Worm (Caenorhabditis elegans): ENCODE measurements around the gene fbxb-76.
A peak's percentile ranks its signal among the peaks of the same experiment; 100 is the strongest.
"Not testable (repeated sequence)": the region's sequence is repeated elsewhere in the genome, so short reads cannot be mapped to it uniquely, and the experiment has no call there.

fbxb-76 gene

DNA sequence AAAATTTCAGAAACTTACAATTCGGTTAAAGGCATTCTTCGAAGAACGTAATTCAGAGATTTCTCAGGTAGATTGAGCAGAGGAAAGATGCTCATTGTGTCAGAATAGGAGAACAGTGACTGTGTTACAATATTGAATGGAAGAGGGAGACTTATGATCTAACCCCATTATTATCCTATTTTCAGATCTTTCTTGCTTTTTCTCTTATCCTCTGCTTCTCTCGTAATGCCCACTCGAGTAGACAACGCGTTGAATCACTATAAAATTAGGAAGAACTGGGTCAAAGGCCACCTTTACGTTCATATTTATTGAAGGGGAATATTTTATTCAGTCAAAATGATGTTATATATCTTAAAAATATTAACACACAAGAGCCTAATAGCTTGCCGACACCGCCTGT is at the start of gene fbxb-76:
fbxb-76 (minus strand) TSS at position 101 of the 400 bp plus-strand sequence.
- TF ChIP-seq mdl-1 (tag; optimal IDR thresholded peaks at IDR 0.05) (no peak), pqm-1 (tag; optimal IDR thresholded peaks at IDR 0.05) (no peak), nhr-84 (tag; optimal IDR thresholded peaks at IDR 0.05) (no peak), mab-9 (GFP tag; IDR thresholded peaks at IDR 0.05) (no peak), efl-1 (optimal IDR thresholded peaks at IDR 0.05) (no peak), efl-1 (GFP tag; optimal IDR thresholded peaks at IDR 0.05 in 1 of 2) (peak in 1 of 2 experiments; percentile 0), lin-15B (tag; optimal IDR thresholded peaks at IDR 0.05) (no peak)

DNA sequence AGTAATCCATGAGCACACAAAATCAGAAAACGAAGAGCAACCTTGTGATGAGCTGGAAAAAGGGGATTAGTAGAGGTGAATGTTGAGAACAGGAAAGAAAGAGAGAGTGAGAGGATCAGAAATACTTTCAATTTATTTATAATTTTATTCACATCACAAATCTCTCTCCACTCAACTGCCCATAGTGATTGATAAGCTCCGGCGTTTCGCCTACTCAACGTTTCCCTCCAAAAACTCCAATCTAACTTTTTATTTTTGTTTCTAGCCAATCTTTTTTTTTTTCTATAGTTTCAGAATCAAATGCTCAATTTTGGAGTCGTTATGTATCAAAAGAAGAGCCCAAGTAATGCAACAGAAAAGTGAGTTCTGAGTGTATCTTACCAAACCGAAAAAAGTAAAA is 46.3 kb upstream of the fbxb-76 start, which contains the start of gene kin-4:
kin-4 (plus strand) TSS at position 301 of the 400 bp plus-strand sequence.
- TF ChIP-seq snu-23 (GFP tag; optimal IDR thresholded peaks at IDR 0.05) (no peak), fkh-8 (tag; optimal IDR thresholded peaks at IDR 0.05) (peak; percentile 17), dsc-1 (tag; optimal IDR thresholded peaks at IDR 0.05) (peak; percentile 20), irx-1 (tag; optimal IDR thresholded peaks at IDR 0.05) (no peak), unc-98 (GFP tag; IDR thresholded peaks at IDR 0.05) (no peak), zag-1 (tag; optimal IDR thresholded peaks at IDR 0.05) (no peak), efl-1 (optimal IDR thresholded peaks at IDR 0.05) (no peak), efl-1 (GFP tag; optimal IDR thresholded peaks at IDR 0.05 in 1 of 2) (no peak), egl-13 (tag; optimal IDR thresholded peaks at IDR 0.05) (no peak)

DNA sequence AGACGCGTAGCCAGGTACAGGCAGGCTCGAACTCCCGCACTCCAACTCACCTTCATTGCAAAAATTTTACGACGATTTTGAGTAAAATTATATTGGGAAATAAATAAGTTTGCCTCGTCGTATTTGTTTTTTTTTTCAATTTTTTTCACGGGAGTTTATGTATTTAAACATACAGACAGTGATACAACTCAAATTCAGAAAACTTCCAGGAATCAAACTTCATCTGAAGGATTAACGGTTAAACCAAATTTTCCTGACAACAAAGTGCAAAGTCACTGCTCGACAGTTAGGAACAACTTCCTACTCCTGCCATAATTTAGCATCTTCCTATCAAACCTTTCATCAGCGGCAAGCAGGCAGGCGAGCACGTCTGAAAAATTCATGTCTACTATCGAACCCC is 45.7 kb upstream of the fbxb-76 start, which contains the start of gene F22B3.8:
F22B3.8 (minus strand) TSS at position 101 of the 400 bp plus-strand sequence.
- TF ChIP-seq lin-15B (tag; optimal IDR thresholded peaks at IDR 0.05): no peak
- no peak for TF ChIP-seq nhr-47 (tag; optimal IDR thresholded peaks at IDR 0.05)
- TF ChIP-seq lsy-2 (tag; optimal IDR thresholded peaks at IDR 0.05): no peak
- TF ChIP-seq C04F5.9 (tag; optimal IDR thresholded peaks at IDR 0.05): no peak
- no peak for TF ChIP-seq efl-3 (GFP tag; optimal IDR thresholded peaks at IDR 0.05)
- TF ChIP-seq sptf-1 (tag; optimal IDR thresholded peaks at IDR 0.05): no peak
- TF ChIP-seq fkh-4 (tag; optimal IDR thresholded peaks at IDR 0.05; ENCODE audit: borderline replicate concordance): no peak
- no peak for TF ChIP-seq pag-3 (tag; optimal IDR thresholded peaks at IDR 0.05; ENCODE audit: borderline replicate concordance, insufficient read depth)
- TF ChIP-seq tlp-1 (tag; optimal IDR thresholded peaks at IDR 0.05): no peak
- TF ChIP-seq egl-27 (tag; optimal IDR thresholded peaks at IDR 0.05): no peak

DNA sequence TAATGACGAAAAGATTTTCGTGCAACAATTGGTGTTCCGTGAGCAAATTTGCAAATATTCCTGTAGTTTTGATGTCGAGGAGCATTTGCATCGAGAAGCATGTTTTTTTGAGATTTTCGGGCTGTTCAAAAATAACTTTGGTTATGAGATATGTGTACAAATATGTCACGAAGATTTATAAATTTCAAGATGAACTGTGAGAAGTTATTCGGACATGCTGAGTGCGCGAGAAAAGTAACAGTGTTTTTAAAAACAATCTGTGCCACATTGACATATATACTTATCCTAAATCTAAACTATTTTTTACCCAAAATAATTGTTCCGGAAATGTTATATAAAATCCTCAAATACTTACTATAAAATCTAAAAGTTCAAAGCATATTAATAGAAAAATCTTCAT is 42.5 kb upstream of the fbxb-76 start, which contains the start of gene F22B3.7:
F22B3.7 (minus strand) TSS at position 101 of the 400 bp plus-strand sequence.
- no peak for TF ChIP-seq ets-5 (GFP tag; IDR thresholded peaks at IDR 0.05)
- no peak for TF ChIP-seq snpc-4 (tag; optimal IDR thresholded peaks at IDR 0.05)
- no peak for TF ChIP-seq swsn-7 (tag; optimal IDR thresholded peaks at IDR 0.05)
- no peak for TF ChIP-seq ceh-90 (tag; optimal IDR thresholded peaks at IDR 0.05)
- TF ChIP-seq F16B12.6 (tag; optimal IDR thresholded peaks at IDR 0.05): no peak
- no peak for TF ChIP-seq egl-27 (tag; optimal IDR thresholded peaks at IDR 0.05)
- no peak for TF ChIP-seq dsc-1 (tag; optimal IDR thresholded peaks at IDR 0.05)
- TF ChIP-seq ceh-63 (GFP tag; optimal IDR thresholded peaks at IDR 0.05): no peak
- no peak for TF ChIP-seq unc-98 (GFP tag; IDR thresholded peaks at IDR 0.05)
- no peak for TF ChIP-seq efl-3 (GFP tag; optimal IDR thresholded peaks at IDR 0.05)
- no peak for TF ChIP-seq ztf-11 (tag; optimal IDR thresholded peaks at IDR 0.05)
- no peak for TF ChIP-seq mef-2 (tag; optimal IDR thresholded peaks at IDR 0.05)
- TF ChIP-seq lin-14 (GFP tag; optimal IDR thresholded peaks at IDR 0.05): no peak
- no peak for TF ChIP-seq snu-23 (GFP tag; optimal IDR thresholded peaks at IDR 0.05)
- no peak for TF ChIP-seq unc-86 (tag; optimal IDR thresholded peaks at IDR 0.05)
- no peak for TF ChIP-seq efl-1 (optimal IDR thresholded peaks at IDR 0.05)
- TF ChIP-seq efl-1 (GFP tag; optimal IDR thresholded peaks at IDR 0.05 in 1 of 2): no peak
- TF ChIP-seq ztf-4 (tag; optimal IDR thresholded peaks at IDR 0.05): no peak

DNA sequence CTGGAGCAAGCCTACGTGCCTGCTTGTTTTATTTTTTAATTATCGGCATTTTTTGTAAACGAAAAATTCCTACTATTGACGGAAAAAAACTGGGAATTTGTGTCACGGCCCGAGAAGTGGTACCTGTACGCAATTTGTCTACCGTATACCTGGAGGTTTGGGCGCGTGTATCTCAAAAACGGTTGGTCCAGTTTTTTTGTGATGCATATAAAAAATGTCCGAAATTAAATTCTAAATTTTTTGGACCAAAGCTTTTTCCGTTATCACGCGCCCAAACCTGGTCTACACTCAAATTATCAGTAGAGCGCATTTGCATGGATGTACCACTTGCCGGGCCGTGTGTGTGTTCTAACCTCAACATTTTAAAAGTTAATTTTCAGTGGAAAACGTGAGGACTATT is 37.6 kb upstream of the fbxb-76 start, which contains the start of gene F22B3.5:
F22B3.5 (minus strand) TSS at position 101 of the 400 bp plus-strand sequence.
- TF ChIP-seq ceh-88 (GFP tag; IDR thresholded peaks at IDR 0.05); jun-1 (tag; optimal IDR thresholded peaks at IDR 0.05); hlh-17 (GFP tag; optimal IDR thresholded peaks at IDR 0.05; ENCODE audit: borderline replicate concordance): not testable (repeated sequence)

Measured in whole organism, L1 larva.